Worm (Caenorhabditis elegans) whole organism, young adult: Measurements from ENCODE around the gene tcc-1.

Experiments used
- B0336.3 ChIP-seq: fragments of 200-800 bp; sonication (Bioruptor generic); IDR thresholded peaks from 2 replicates; pipeline ENCODE4 v1.3.6; 2022; ENCODE audit warnings: missing genetic modification characterization, missing compliant biosample characterization
- C06A6.2 ChIP-seq: fragments of 200-800 bp; sonication (Bioruptor generic); conservative IDR thresholded peaks from 2 replicates; pipeline ENCODE4 v1.3.6; 2022; ENCODE audit warnings: missing genetic modification characterization, missing compliant biosample characterization
- D2030.7 ChIP-seq: fragments of 200-800 bp; sonication (Bioruptor generic); IDR thresholded peaks from 2 replicates; pipeline ENCODE4 v1.3.6; 2022; ENCODE audit warnings: missing genetic modification reagents, missing genetic modification characterization, missing compliant biosample characterization
- F52B5.7 ChIP-seq: sonication (generic microtip); optimal IDR thresholded peaks from 2 replicates; lab custom pipeline; 2016; ENCODE audit warnings: mild to moderate bottlenecking, missing genetic modification characterization, missing compliant biosample characterization
- F57C9.4 ChIP-seq: sonication (generic microtip); optimal IDR thresholded peaks from 2 replicates; lab custom pipeline; 2017; ENCODE audit warnings: mild to moderate bottlenecking, missing genetic modification characterization, missing compliant biosample characterization
- T26A5.8 ChIP-seq: sonication (generic microtip); optimal IDR thresholded peaks from 2 replicates; lab custom pipeline; 2016; ENCODE audit warnings: missing genetic modification characterization, missing compliant biosample characterization
- Y79H2A.3 ChIP-seq: fragments of 200-800 bp; sonication (Bioruptor generic); conservative IDR thresholded peaks from 2 replicates; pipeline ENCODE4 v1.3.6; 2022; ENCODE audit warnings: missing genetic modification reagents, missing genetic modification characterization, missing compliant biosample characterization
- Y95B8A.8 ChIP-seq: fragments of 200-800 bp; sonication (Bioruptor generic); IDR thresholded peaks from 2 replicates; pipeline ENCODE4 v1.3.6; 2022; ENCODE audit warnings: missing genetic modification reagents, missing genetic modification characterization, missing compliant biosample characterization
- akir-1 ChIP-seq: fragments of 200-800 bp; sonication (Bioruptor generic); optimal IDR thresholded peaks from 2 replicates; lab custom pipeline; 2018; ENCODE audit warnings: mild to moderate bottlenecking, missing genetic modification characterization, moderate library complexity, missing compliant biosample characterization
- aptf-2 ChIP-seq: fragments of 200-800 bp; sonication (Bioruptor generic); conservative IDR thresholded peaks from 2 replicates; pipeline ENCODE4 v1.3.6; 2022; ENCODE audit warnings: missing genetic modification reagents, missing genetic modification characterization, missing compliant biosample characterization
- atf-7 ChIP-seq: sonication (generic microtip); optimal IDR thresholded peaks from 2 replicates; lab custom pipeline; 2017; ENCODE audit warnings: mild to moderate bottlenecking, missing genetic modification characterization, missing compliant biosample characterization
- attf-3 ChIP-seq: fragments of 200-800 bp; sonication (Bioruptor generic); conservative IDR thresholded peaks from 2 replicates; pipeline ENCODE4 v1.3.6; 2022; ENCODE audit warnings: missing genetic modification reagents, missing genetic modification characterization, missing compliant biosample characterization
- attf-5 ChIP-seq: fragments of 200-800 bp; sonication (Bioruptor generic); optimal IDR thresholded peaks from 2 replicates; lab custom pipeline; 2018; ENCODE audit warnings: mild to moderate bottlenecking, missing genetic modification characterization, missing compliant biosample characterization
- attf-6 ChIP-seq: fragments of 200-800 bp; sonication (Bioruptor generic); IDR thresholded peaks from 2 replicates; pipeline ENCODE4 v1.3.6; 2022; ENCODE audit warnings: missing genetic modification reagents, missing genetic modification characterization, missing compliant biosample characterization
- cebp-1 ChIP-seq, 2 experiments: fragments of 200-800 bp in 1 of 2; sonication (Bioruptor generic) in 1 of 2; sonication (generic microtip) in 1 of 2; IDR thresholded peaks in 1 of 2; optimal IDR thresholded peaks in 1 of 2; 2 replicates each; pipeline versions ENCODE4 v1.3.6 to Lab custom; 2017 to 2022; ENCODE audit warnings: missing compliant biosample characterization in 2 of 2, missing genetic modification characterization in 2 of 2, mild to moderate bottlenecking in 1 of 2, missing genetic modification reagents in 1 of 2, moderate library complexity in 1 of 2
- cebp-2 ChIP-seq: fragments of 200-800 bp; sonication (Bioruptor generic); IDR thresholded peaks from 2 replicates; pipeline ENCODE4 v1.3.6; 2022; ENCODE audit warnings: missing genetic modification characterization, missing compliant biosample characterization
- ceh-100 ChIP-seq: fragments of 200-800 bp; sonication (Bioruptor generic); IDR thresholded peaks from 2 replicates; pipeline ENCODE4 v1.3.6; 2022; ENCODE audit warnings: missing genetic modification reagents, missing genetic modification characterization, missing compliant biosample characterization
- ceh-40 ChIP-seq: fragments of 200-800 bp; sonication (Bioruptor generic); IDR thresholded peaks from 2 replicates; pipeline ENCODE4 v1.3.6; 2022; ENCODE audit warnings: missing genetic modification characterization, missing compliant biosample characterization
- ceh-91 ChIP-seq: fragments of 200-800 bp; sonication (Bioruptor generic); IDR thresholded peaks from 2 replicates; pipeline ENCODE4 v1.3.6; 2022; ENCODE audit warnings: missing genetic modification reagents, missing genetic modification characterization, missing compliant biosample characterization
- chd-7 ChIP-seq: sonication (generic microtip); optimal IDR thresholded peaks from 2 replicates; lab custom pipeline; 2016; ENCODE audit warnings: mild to moderate bottlenecking, missing genetic modification characterization, moderate library complexity, missing compliant biosample characterization
- die-1 ChIP-seq: sonication (generic microtip); optimal IDR thresholded peaks from 2 replicates; lab custom pipeline; 2016; ENCODE audit warnings: missing genotype, mild to moderate bottlenecking, missing genetic modification characterization, missing compliant biosample characterization
- dpff-1 ChIP-seq: sonication (generic microtip); optimal IDR thresholded peaks from 2 replicates; lab custom pipeline; 2017; ENCODE audit warnings: mild to moderate bottlenecking, missing genetic modification characterization, missing compliant biosample characterization
- dpl-1 ChIP-seq: fragments of 150-350 bp; optimal IDR thresholded peaks from 2 replicates; lab custom pipeline; 2014; ENCODE audit warnings: missing biosample characterization, missing genetic modification reagents, missing genetic modification characterization
- efl-1 ChIP-seq: fragments of 150-350 bp; optimal IDR thresholded peaks from 2 replicates; lab custom pipeline; 2014; ENCODE audit warnings: missing biosample characterization, missing genetic modification reagents, missing genetic modification characterization
- ets-4 ChIP-seq: fragments of 200-800 bp; sonication (Bioruptor generic); optimal IDR thresholded peaks from 2 replicates; lab custom pipeline; 2018; ENCODE audit warnings: mild to moderate bottlenecking, missing genetic modification characterization, missing compliant biosample characterization
- hlh-26 ChIP-seq: fragments of 200-800 bp; sonication (Bioruptor generic); conservative IDR thresholded peaks from 2 replicates; pipeline ENCODE4 v1.3.6; 2022; ENCODE audit warnings: missing genetic modification reagents, missing genetic modification characterization, missing compliant biosample characterization
- hmg-1.2 ChIP-seq: fragments of 200-800 bp; sonication (Bioruptor generic); IDR thresholded peaks from 2 replicates; pipeline ENCODE4 v1.3.6; 2022; ENCODE audit warnings: missing genetic modification reagents, missing genetic modification characterization, missing compliant biosample characterization
- hrde-1 ChIP-seq: sonication (generic microtip); optimal IDR thresholded peaks from 2 replicates; lab custom pipeline; 2016; ENCODE audit warnings: missing genetic modification characterization, mild to moderate bottlenecking, missing compliant biosample characterization, moderate library complexity, missing genotype, missing genetic modification reagents, borderline replicate concordance
- lag-1 ChIP-seq: fragments of 200-800 bp; sonication (Bioruptor generic); IDR thresholded peaks from 2 replicates; pipeline ENCODE4 v1.3.6; 2022; ENCODE audit warnings: missing genetic modification reagents, missing genetic modification characterization, missing compliant biosample characterization
- lin-40 ChIP-seq: sonication (generic microtip); optimal IDR thresholded peaks from 2 replicates; lab custom pipeline; 2016; ENCODE audit warnings: missing genetic modification characterization, mild to moderate bottlenecking, missing compliant biosample characterization, missing genotype, missing genetic modification reagents
- lin-54 ChIP-seq: fragments of 200-800 bp; sonication (Bioruptor generic); optimal IDR thresholded peaks from 2 replicates; lab custom pipeline; 2018; ENCODE audit warnings: mild to moderate bottlenecking, missing genetic modification characterization, missing compliant biosample characterization
- lsl-1 ChIP-seq: fragments of 200-800 bp; sonication (Bioruptor generic); optimal IDR thresholded peaks from 2 replicates; lab custom pipeline; 2018; ENCODE audit warnings: mild to moderate bottlenecking, missing genetic modification characterization, moderate library complexity, missing compliant biosample characterization
- madf-3 ChIP-seq: fragments of 200-800 bp; sonication (Bioruptor generic); IDR thresholded peaks from 2 replicates; pipeline ENCODE4 v1.3.6; 2022; ENCODE audit warnings: missing genetic modification reagents, missing genetic modification characterization, missing compliant biosample characterization
- madf-6 ChIP-seq: fragments of 200-800 bp; sonication (Bioruptor generic); IDR thresholded peaks from 2 replicates; pipeline ENCODE4 v1.3.6; 2022; ENCODE audit warnings: missing genetic modification reagents, missing genetic modification characterization, missing compliant biosample characterization
- madf-8 ChIP-seq: fragments of 200-800 bp; sonication (Bioruptor generic); conservative IDR thresholded peaks from 2 replicates; pipeline ENCODE4 v1.3.6; 2022; ENCODE audit warnings: missing genetic modification reagents, missing genetic modification characterization, missing compliant biosample characterization
- mcd-1 ChIP-seq: fragments of 200-800 bp; sonication (Bioruptor generic); IDR thresholded peaks from 2 replicates; pipeline ENCODE4 v1.3.6; 2022; ENCODE audit warnings: missing genetic modification reagents, missing genetic modification characterization, missing compliant biosample characterization
- nfyb-1 ChIP-seq: fragments of 200-800 bp; sonication (Bioruptor generic); IDR thresholded peaks from 2 replicates; pipeline ENCODE4 v1.3.6; 2022; ENCODE audit warnings: missing genetic modification reagents, missing genetic modification characterization, missing compliant biosample characterization
- nhr-179 ChIP-seq: sonication (generic microtip); optimal IDR thresholded peaks from 2 replicates; lab custom pipeline; 2016; ENCODE audit warnings: mild to moderate bottlenecking, missing genetic modification characterization, missing compliant biosample characterization
- nhr-80 ChIP-seq: sonication (generic microtip); optimal IDR thresholded peaks from 2 replicates; lab custom pipeline; 2016; ENCODE audit warnings: missing genetic modification characterization, missing compliant biosample characterization
- pbrm-1 ChIP-seq: fragments of 200-800 bp; sonication (Bioruptor generic); IDR thresholded peaks from 2 replicates; pipeline ENCODE4 v1.3.6; 2022; ENCODE audit warnings: missing genetic modification reagents, missing genetic modification characterization, missing compliant biosample characterization
- repo-1 ChIP-seq: sonication (generic microtip); optimal IDR thresholded peaks from 2 replicates; lab custom pipeline; 2017; ENCODE audit warnings: mild to moderate bottlenecking, missing genetic modification characterization, missing compliant biosample characterization
- snpc-3.4 ChIP-seq: sonication (generic microtip); optimal IDR thresholded peaks from 2 replicates; lab custom pipeline; 2017; ENCODE audit warnings: missing genetic modification characterization, mild to moderate bottlenecking, missing compliant biosample characterization, antibody characterized with exemption, moderate library complexity, missing genotype, missing genetic modification reagents
- somi-1 ChIP-seq: fragments of 200-800 bp; sonication (Bioruptor generic); optimal IDR thresholded peaks from 2 replicates; lab custom pipeline; 2018; ENCODE audit warnings: mild to moderate bottlenecking, missing genetic modification characterization, missing compliant biosample characterization
- tbx-9 ChIP-seq: sonication (generic microtip); optimal IDR thresholded peaks from 2 replicates; lab custom pipeline; 2016; ENCODE audit warnings: borderline replicate concordance, missing genetic modification characterization, inconsistent platforms, missing compliant biosample characterization
- tlf-1 ChIP-seq: fragments of 200-800 bp; sonication (Bioruptor generic); optimal IDR thresholded peaks from 2 replicates; lab custom pipeline; 2018; ENCODE audit warnings: mild to moderate bottlenecking, missing genetic modification characterization, missing compliant biosample characterization
- zfh-2 ChIP-seq: fragments of 200-800 bp; sonication (Bioruptor generic); conservative IDR thresholded peaks from 2 replicates; pipeline ENCODE4 v1.3.6; 2022; ENCODE audit warnings: missing genetic modification reagents, missing genetic modification characterization, missing compliant biosample characterization
- zim-3 ChIP-seq: sonication (generic microtip); optimal IDR thresholded peaks from 2 replicates; lab custom pipeline; 2017; ENCODE audit warnings: mild to moderate bottlenecking, missing genetic modification characterization, moderate library complexity, missing compliant biosample characterization

The tcc-1 gene

ce11 chrV:17859065-17859464, 3.3 kb upstream of the tcc-1 start:
- peak; percentile 35 for TF ChIP-seq hmg-1.2
- peak; percentile 84 for TF ChIP-seq ceh-91
- no peak for TF ChIP-seq Y95B8A.8 (GFP tag; lab: Robert Waterston, UW)
- no peak for TF ChIP-seq attf-5 (GFP tag; lab: Kevin White, UChicago)
- no peak for TF ChIP-seq snpc-3.4 (tag; lab: Kevin White, UChicago)
- peak; percentile 23 for TF ChIP-seq tlf-1 (GFP tag; lab: Kevin White, UChicago)
- TF ChIP-seq dpl-1 (GFP tag; lab: Kevin White, UChicago): peak; percentile 75
- TF ChIP-seq F52B5.7 (tag; lab: Kevin White, UChicago): no peak
- no peak for TF ChIP-seq tbx-9 (tag; lab: Kevin White, UChicago)
- no peak for TF ChIP-seq Y79H2A.3 (GFP tag; lab: Robert Waterston, UW)
- TF ChIP-seq madf-6: peak; percentile 94
- TF ChIP-seq B0336.3 (GFP tag; lab: Robert Waterston, UW): 0 out of 2 replicates have a peak, but pooled peaks have one; percentile 31
- TF ChIP-seq lin-54 (GFP tag; lab: Kevin White, UChicago): peak; percentile 52
- no peak for TF ChIP-seq cebp-1 (GFP tag; IDR thresholded peaks at IDR 0.05; lab: Robert Waterston, UW)
- TF ChIP-seq cebp-1 (tag; optimal IDR thresholded peaks at IDR 0.05; lab: Kevin White, UChicago): peak; percentile 57
- TF ChIP-seq mcd-1 (GFP tag; lab: Robert Waterston, UW): peak; percentile 15; the same call in 1 of the 2 replicates
- TF ChIP-seq lin-40 (tag; lab: Kevin White, UChicago): no peak
- TF ChIP-seq D2030.7 (GFP tag; lab: Robert Waterston, UW): peak; percentile 69
- TF ChIP-seq ceh-100 (GFP tag; lab: Robert Waterston, UW): no peak
- peak; percentile 88 for TF ChIP-seq madf-8 (GFP tag; lab: Robert Waterston, UW)
- TF ChIP-seq attf-3 (GFP tag; lab: Robert Waterston, UW): no peak
- TF ChIP-seq efl-1: peak; percentile 92
- TF ChIP-seq pbrm-1 (GFP tag; lab: Robert Waterston, UW): no peak

ce11 chrV:17857901-17858300, 2.1 kb upstream of the tcc-1 start:
- TF ChIP-seq somi-1 (GFP tag; lab: Kevin White, UChicago) (peak; percentile 63), chd-7 (tag; lab: Kevin White, UChicago) (no peak), lag-1 (GFP tag; lab: Robert Waterston, UW) (no peak), die-1 (tag; lab: Kevin White, UChicago) (no peak), F57C9.4 (tag; lab: Kevin White, UChicago) (no peak), nhr-179 (tag; lab: Kevin White, UChicago) (no peak), dpff-1 (tag; lab: Kevin White, UChicago) (no peak), tlf-1 (GFP tag; lab: Kevin White, UChicago) (no peak), dpl-1 (GFP tag; lab: Kevin White, UChicago) (no peak), ceh-40 (no peak), lin-54 (GFP tag; lab: Kevin White, UChicago) (peak; percentile 42), Y79H2A.3 (GFP tag; lab: Robert Waterston, UW) (no peak), madf-3 (GFP tag; lab: Robert Waterston, UW) (no peak), ets-4 (peak; percentile 43), atf-7 (tag; lab: Kevin White, UChicago) (peak; percentile 71), lsl-1 (no peak), zim-3 (no peak), mcd-1 (GFP tag; lab: Robert Waterston, UW) (peak; percentile 86), zfh-2 (peak; percentile 93), aptf-2 (no peak), T26A5.8 (no peak), hlh-26 (GFP tag; lab: Robert Waterston, UW) (no peak), cebp-2 (GFP tag; lab: Robert Waterston, UW) (no peak), repo-1 (tag; lab: Kevin White, UChicago) (no peak), nhr-80 (peak; percentile 77), nfyb-1 (GFP tag; lab: Robert Waterston, UW) (peak; percentile 93), attf-6 (GFP tag; lab: Robert Waterston, UW) (no peak), C06A6.2 (GFP tag; lab: Robert Waterston, UW) (no peak; the same call in 1 of the 2 replicates), hrde-1 (tag; lab: Kevin White, UChicago) (no peak), D2030.7 (GFP tag; lab: Robert Waterston, UW) (no peak), akir-1 (no peak)
